Worm (Caenorhabditis elegans) whole organism, mixed stage, embryonic: ENCODE results near the gene W02D7.11.

Experiments used
- M03D4.4 ChIP-seq: sonication (generic microtip); optimal IDR thresholded peaks from 2 replicates; lab custom pipeline; 2017; ENCODE audit warnings: mild to moderate bottlenecking, missing genetic modification characterization, missing compliant biosample characterization
- bed-3 ChIP-seq: fragments of 200-800 bp; sonication (Bioruptor generic); optimal IDR thresholded peaks from 3 replicates; lab custom pipeline; 2018; ENCODE audit warnings: mild to moderate bottlenecking, missing genetic modification characterization, moderate library complexity, missing compliant biosample characterization
- blmp-1 ChIP-seq: fragments of 150-350 bp; optimal IDR thresholded peaks from 2 replicates; lab custom pipeline; 2014; ENCODE audit warnings: missing biosample characterization, missing genetic modification characterization
- ceh-39 ChIP-seq: fragments of 150-350 bp; optimal IDR thresholded peaks from 2 replicates; lab custom pipeline; 2014; ENCODE audit warnings: missing biosample characterization, missing genetic modification characterization
- ceh-43 ChIP-seq: fragments of 200-800 bp; sonication (Bioruptor generic); optimal IDR thresholded peaks from 2 replicates; lab custom pipeline; 2018; ENCODE audit warnings: mild to moderate bottlenecking, missing genetic modification characterization, moderate library complexity, missing compliant biosample characterization
- ceh-83 ChIP-seq: fragments of 200-800 bp; sonication (Bioruptor generic); optimal IDR thresholded peaks from 2 replicates; lab custom pipeline; 2018; ENCODE audit warnings: mild to moderate bottlenecking, missing genetic modification characterization, missing compliant biosample characterization
- ces-1 ChIP-seq: fragments of 150-350 bp; optimal IDR thresholded peaks from 2 replicates; lab custom pipeline; 2014; ENCODE audit warnings: missing biosample characterization, missing genetic modification reagents, missing genetic modification characterization
- cnd-1 ChIP-seq: fragments of 200-800 bp; sonication (Bioruptor generic); optimal IDR thresholded peaks from 2 replicates; lab custom pipeline; 2018; ENCODE audit warnings: mild to moderate bottlenecking, missing genetic modification characterization, missing compliant biosample characterization
- drap-1 ChIP-seq: fragments of 200-800 bp; sonication (Bioruptor generic); optimal IDR thresholded peaks from 3 replicates; lab custom pipeline; 2018; ENCODE audit warnings: mild to moderate bottlenecking, missing genetic modification characterization, missing compliant biosample characterization
- elt-1 ChIP-seq: sonication (generic microtip); optimal IDR thresholded peaks from 2 replicates; lab custom pipeline; 2017; ENCODE audit warnings: missing genetic modification characterization, mild to moderate bottlenecking, missing compliant biosample characterization, antibody characterized with exemption, moderate library complexity, borderline replicate concordance; ENCODE audit not compliant: insufficient read depth
- elt-3 ChIP-seq: fragments of 150-350 bp; optimal IDR thresholded peaks from 2 replicates; lab custom pipeline; 2014; ENCODE audit warnings: missing biosample characterization, missing genetic modification characterization
- flh-1 ChIP-seq: fragments of 200-800 bp; sonication (Bioruptor generic); optimal IDR thresholded peaks from 2 replicates; lab custom pipeline; 2018; ENCODE audit warnings: mild to moderate bottlenecking, missing genetic modification characterization, moderate library complexity, missing compliant biosample characterization
- ham-2 ChIP-seq: fragments of 200-800 bp; sonication (Bioruptor generic); optimal IDR thresholded peaks from 2 replicates; lab custom pipeline; 2018; ENCODE audit warnings: mild to moderate bottlenecking, missing genetic modification characterization, missing compliant biosample characterization
- hlh-1 ChIP-seq: fragments of 150-350 bp; optimal IDR thresholded peaks from 2 replicates; lab custom pipeline; 2014; ENCODE audit warnings: missing biosample characterization, missing genetic modification reagents, missing genetic modification characterization
- lin-13 ChIP-seq: fragments of 150-350 bp; optimal IDR thresholded peaks from 2 replicates; lab custom pipeline; 2014; ENCODE audit warnings: missing biosample characterization, missing genetic modification characterization
- lin-32 ChIP-seq: fragments of 200-800 bp; sonication (Bioruptor generic); optimal IDR thresholded peaks from 2 replicates; lab custom pipeline; 2018; ENCODE audit warnings: mild to moderate bottlenecking, missing genetic modification characterization, missing compliant biosample characterization
- lsy-2 ChIP-seq: fragments of 150-350 bp; optimal IDR thresholded peaks from 2 replicates; lab custom pipeline; 2014; ENCODE audit warnings: missing biosample characterization, missing genetic modification characterization
- mab-5 ChIP-seq: fragments of 150-350 bp; optimal IDR thresholded peaks from 2 replicates; lab custom pipeline; 2014; ENCODE audit warnings: missing biosample characterization, missing genetic modification characterization
- mep-1 ChIP-seq: fragments of 150-350 bp; optimal IDR thresholded peaks from 2 replicates; lab custom pipeline; 2017; ENCODE audit warnings: missing biosample characterization, missing genetic modification reagents, missing genetic modification characterization, inconsistent platforms
- mls-2 ChIP-seq: sonication (generic microtip); optimal IDR thresholded peaks from 2 replicates; lab custom pipeline; 2016; ENCODE audit warnings: mild to moderate bottlenecking, missing genetic modification characterization, moderate library complexity, missing compliant biosample characterization
- nhr-12 ChIP-seq: fragments of 150-350 bp; optimal IDR thresholded peaks from 2 replicates; lab custom pipeline; 2014; ENCODE audit warnings: missing biosample characterization, missing genetic modification characterization
- nhr-2 ChIP-seq: fragments of 150-350 bp; optimal IDR thresholded peaks from 2 replicates; lab custom pipeline; 2014; ENCODE audit warnings: missing biosample characterization, missing genetic modification characterization
- nhr-237 ChIP-seq: fragments of 150-350 bp; optimal IDR thresholded peaks from 2 replicates; lab custom pipeline; 2014; ENCODE audit warnings: missing biosample characterization, missing genetic modification characterization
- nhr-28 ChIP-seq: fragments of 150-350 bp; optimal IDR thresholded peaks from 2 replicates; lab custom pipeline; 2014; ENCODE audit warnings: missing biosample characterization, missing genetic modification characterization
- pha-4 ChIP-seq: fragments of 150-350 bp; optimal IDR thresholded peaks from 2 replicates; lab custom pipeline; 2018; ENCODE audit warnings: missing biosample characterization, missing genetic modification reagents, missing genetic modification characterization
- sem-2 ChIP-seq: fragments of 200-800 bp; sonication (Bioruptor generic); optimal IDR thresholded peaks from 2 replicates; lab custom pipeline; 2018; ENCODE audit warnings: mild to moderate bottlenecking, missing genetic modification characterization, missing compliant biosample characterization
- snpc-4 ChIP-seq: fragments of 150-350 bp; optimal IDR thresholded peaks from 2 replicates; lab custom pipeline; 2014; ENCODE audit warnings: missing biosample characterization, missing genetic modification characterization
- sptf-1 ChIP-seq: sonication (generic microtip); optimal IDR thresholded peaks from 2 replicates; lab custom pipeline; 2017; ENCODE audit warnings: mild to moderate bottlenecking, missing genetic modification characterization, moderate library complexity, missing compliant biosample characterization
- tbx-8 ChIP-seq: fragments of 200-800 bp; sonication (Bioruptor generic); optimal IDR thresholded peaks from 2 replicates; lab custom pipeline; 2018; ENCODE audit warnings: mild to moderate bottlenecking, missing genetic modification characterization, moderate library complexity, missing compliant biosample characterization
- unc-120 ChIP-seq: sonication (generic microtip); optimal IDR thresholded peaks from 2 replicates; lab custom pipeline; 2017; ENCODE audit warnings: missing genetic modification characterization, missing compliant biosample characterization; ENCODE audit not compliant: poor library complexity, severe bottlenecking
- unc-39 ChIP-seq: fragments of 150-350 bp; optimal IDR thresholded peaks from 2 replicates; lab custom pipeline; 2014; ENCODE audit warnings: missing biosample characterization, missing genetic modification characterization
- unc-62 ChIP-seq: fragments of 150-350 bp; optimal IDR thresholded peaks from 2 replicates; lab custom pipeline; 2014; ENCODE audit warnings: missing biosample characterization, missing genetic modification reagents, missing genetic modification characterization
- zip-8 ChIP-seq: fragments of 150-350 bp; optimal IDR thresholded peaks from 2 replicates; lab custom pipeline; 2014; ENCODE audit warnings: missing biosample characterization, missing genetic modification characterization
- ztf-11 ChIP-seq: fragments of 150-350 bp; optimal IDR thresholded peaks from 2 replicates; lab custom pipeline; 2014; ENCODE audit warnings: missing biosample characterization, missing genetic modification characterization

W02D7.11 gene

DNA sequence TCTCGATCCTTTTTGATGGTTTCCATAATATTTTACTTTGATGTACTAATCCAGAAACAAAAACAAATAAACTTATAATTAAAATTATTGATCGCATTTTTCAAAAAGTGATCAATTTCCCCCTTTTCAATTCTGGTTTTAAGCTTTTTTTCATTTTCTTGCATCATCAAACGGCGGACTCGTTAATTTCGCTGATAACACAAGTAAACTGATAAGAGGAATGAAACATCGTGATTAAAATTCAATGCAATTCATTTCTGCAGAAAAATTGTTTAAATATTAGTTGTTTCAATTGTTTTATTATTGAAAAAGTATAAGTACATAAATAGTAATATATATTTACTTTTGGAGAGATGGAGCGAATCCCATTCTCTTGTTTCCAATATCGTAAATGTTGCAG lies 37.0 kb downstream of the W02D7.11 start:
- TF ChIP-seq snpc-4 (no peak), sem-2 (GFP tag; lab: Kevin White, UChicago) (no peak), pha-4 (tag; lab: Kevin White, UChicago) (no peak), blmp-1 (no peak), ceh-43 (no peak), ces-1 (GFP tag; lab: Kevin White, UChicago) (no peak), mab-5 (tag; lab: Kevin White, UChicago) (no peak), drap-1 (GFP tag; lab: Kevin White, UChicago) (no peak)

DNA sequence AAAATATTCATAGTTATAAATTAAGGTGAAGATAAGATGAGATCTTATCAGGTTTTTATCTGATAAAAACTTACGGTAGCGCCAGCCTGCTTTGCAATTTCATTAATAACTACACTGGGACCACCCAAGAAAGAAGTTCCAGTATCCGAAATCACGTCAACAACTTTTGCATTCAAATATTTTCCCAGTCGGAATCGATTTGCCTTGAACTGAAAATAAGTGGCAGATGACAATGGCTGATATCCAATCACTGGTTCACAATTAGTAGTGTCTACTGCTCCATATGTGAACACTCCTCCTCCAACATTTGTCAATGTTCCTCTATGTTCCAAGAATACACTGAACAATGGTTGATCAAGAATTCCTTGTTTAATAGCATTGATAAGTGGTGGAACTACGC lies 38.1 kb downstream of the W02D7.11 start, which contains the start of gene F21F8.5:
Gene F21F8.5 (minus strand): TSS at position 101 of the 400 bp plus-strand sequence.
- no peak for TF ChIP-seq unc-62 (GFP tag; lab: Kevin White, UChicago)
- TF ChIP-seq tbx-8 (GFP tag; lab: Kevin White, UChicago): no peak
- no peak for TF ChIP-seq zip-8 (tag; lab: Kevin White, UChicago)
- no peak for TF ChIP-seq mep-1 (tag; lab: Kevin White, UChicago)
- no peak for TF ChIP-seq hlh-1
- no peak for TF ChIP-seq snpc-4
- no peak for TF ChIP-seq nhr-28 (tag; lab: Kevin White, UChicago)
- no peak for TF ChIP-seq ceh-39 (tag; lab: Kevin White, UChicago)
- TF ChIP-seq drap-1 (GFP tag; lab: Kevin White, UChicago): no peak

DNA sequence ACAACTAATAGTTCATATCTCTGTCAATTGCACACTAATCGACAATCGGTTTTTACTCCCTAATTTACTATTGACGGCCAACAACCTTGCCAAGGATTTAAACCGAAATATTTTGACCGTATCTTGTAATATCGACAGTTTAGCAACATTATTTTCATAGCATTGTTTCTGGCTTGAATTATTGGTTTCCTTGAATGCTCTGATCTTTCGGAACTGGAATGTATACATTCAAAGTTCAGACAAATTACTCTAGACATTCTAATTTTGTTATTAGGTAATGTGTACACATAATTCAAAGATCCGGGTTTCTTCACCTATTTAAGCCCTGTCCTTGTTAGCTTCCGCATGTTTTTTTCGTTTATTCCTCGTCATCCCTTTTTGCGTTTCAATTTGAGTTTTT lies 40.4 kb downstream of the W02D7.11 start, which contains the start of gene C16D9.9:
Gene C16D9.9 (plus strand): TSS at position 301 of the 400 bp plus-strand sequence.
- no peak for TF ChIP-seq zip-8 (tag; lab: Kevin White, UChicago)
- TF ChIP-seq ztf-11 (tag; lab: Kevin White, UChicago): no peak
- no peak for TF ChIP-seq bed-3 (GFP tag; lab: Kevin White, UChicago)
- no peak for TF ChIP-seq elt-1 (tag; lab: Kevin White, UChicago)
- no peak for TF ChIP-seq hlh-1
- TF ChIP-seq drap-1 (GFP tag; lab: Kevin White, UChicago): no peak
- no peak for TF ChIP-seq unc-39 (tag; lab: Kevin White, UChicago)
- no peak for TF ChIP-seq lin-13 (tag; lab: Kevin White, UChicago)

DNA sequence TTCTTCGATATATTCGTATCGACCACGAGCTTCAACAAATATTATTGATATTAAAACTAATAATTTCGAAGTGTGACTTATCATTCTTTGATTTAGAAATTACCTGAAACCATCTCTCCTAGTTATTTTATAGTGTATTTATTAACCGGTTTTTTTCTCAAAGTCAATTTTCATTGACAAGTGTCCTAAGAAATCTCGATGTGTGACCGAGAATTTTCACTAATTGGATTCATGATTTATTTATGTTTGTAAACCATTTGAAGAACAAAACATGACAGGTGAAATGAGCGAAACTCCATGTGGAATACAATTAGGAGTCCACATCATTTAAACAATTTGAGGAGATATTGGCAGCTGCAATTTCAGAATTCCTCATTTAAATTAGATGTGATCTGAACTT lies 40.8 kb downstream of the W02D7.11 start, which contains the start of gene C16D9.8:
Gene C16D9.8 (minus strand): TSS at position 101 of the 400 bp plus-strand sequence.
- TF ChIP-seq lsy-2 (tag; lab: Kevin White, UChicago): no peak
- TF ChIP-seq elt-3 (tag; lab: Kevin White, UChicago): no peak
- no peak for TF ChIP-seq zip-8 (tag; lab: Kevin White, UChicago)
- no peak for TF ChIP-seq mab-5 (tag; lab: Kevin White, UChicago)
- no peak for TF ChIP-seq M03D4.4 (tag; lab: Kevin White, UChicago)
- no peak for TF ChIP-seq nhr-237 (tag; lab: Kevin White, UChicago)
- TF ChIP-seq sptf-1 (tag; lab: Kevin White, UChicago): no peak
- TF ChIP-seq unc-120 (tag; lab: Kevin White, UChicago): no peak
- no peak for TF ChIP-seq nhr-2
- TF ChIP-seq nhr-28 (tag; lab: Kevin White, UChicago): no peak
- TF ChIP-seq unc-39 (tag; lab: Kevin White, UChicago): no peak
- TF ChIP-seq mls-2 (tag; lab: Kevin White, UChicago): no peak
- TF ChIP-seq drap-1 (GFP tag; lab: Kevin White, UChicago): no peak
- no peak for TF ChIP-seq ceh-39 (tag; lab: Kevin White, UChicago)
- TF ChIP-seq lin-13 (tag; lab: Kevin White, UChicago): no peak
- no peak for TF ChIP-seq flh-1
- no peak for TF ChIP-seq mep-1 (tag; lab: Kevin White, UChicago)
- TF ChIP-seq, all 35 proteins: peak for 0

DNA sequence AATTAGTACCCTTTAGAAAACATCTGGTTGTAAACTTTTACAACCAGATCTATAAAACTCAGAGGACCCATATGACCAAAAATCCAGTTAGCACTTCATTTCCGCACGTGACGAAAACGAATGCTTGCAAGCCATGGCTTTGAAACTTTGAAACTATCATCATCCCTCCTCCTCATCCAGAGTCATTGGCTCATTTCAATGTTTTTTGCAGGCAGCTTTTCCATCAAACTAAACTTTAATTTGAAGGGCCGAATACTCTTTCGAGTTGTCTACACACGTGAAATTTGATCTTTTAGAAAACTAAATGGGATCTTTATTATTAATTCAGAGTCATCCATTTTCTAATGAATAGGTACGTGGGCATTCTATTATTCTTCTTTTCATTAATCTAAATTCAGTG lies 42.1 kb downstream of the W02D7.11 start:
- TF ChIP-seq elt-1 (tag; lab: Kevin White, UChicago): no peak
- no peak for TF ChIP-seq mep-1 (tag; lab: Kevin White, UChicago)
- TF ChIP-seq lsy-2 (tag; lab: Kevin White, UChicago): no peak
- no peak for TF ChIP-seq ces-1 (GFP tag; lab: Kevin White, UChicago)
- TF ChIP-seq cnd-1 (tag; lab: Kevin White, UChicago): no peak
- TF ChIP-seq hlh-1: no peak
- TF ChIP-seq lin-32: no peak
- TF ChIP-seq flh-1: no peak
- no peak for TF ChIP-seq ham-2
- TF ChIP-seq ceh-43: no peak
- no peak for TF ChIP-seq nhr-28 (tag; lab: Kevin White, UChicago)
- TF ChIP-seq sptf-1 (tag; lab: Kevin White, UChicago): no peak
- TF ChIP-seq snpc-4: no peak
- TF ChIP-seq ztf-11 (tag; lab: Kevin White, UChicago): no peak
- TF ChIP-seq nhr-2: no peak
- no peak for TF ChIP-seq drap-1 (GFP tag; lab: Kevin White, UChicago)
- TF ChIP-seq M03D4.4 (tag; lab: Kevin White, UChicago): no peak
- TF ChIP-seq nhr-12: no peak
- no peak for TF ChIP-seq ceh-83 (GFP tag; lab: Kevin White, UChicago)
